Worm (Caenorhabditis elegans) whole organism, young adult: ENCODE data around the gene grl-20.

Source experiments
- B0019.2 ChIP-seq: fragments of 200-800 bp; sonication (Bioruptor generic); conservative IDR thresholded peaks from 2 replicates; pipeline ENCODE4 v1.3.6; 2022; ENCODE audit warnings: missing genetic modification reagents, missing genetic modification characterization, missing compliant biosample characterization
- B0261.1 ChIP-seq: sonication (generic microtip); optimal IDR thresholded peaks from 2 replicates; lab custom pipeline; 2016; ENCODE audit warnings: mild to moderate bottlenecking, missing genetic modification characterization, moderate library complexity, missing compliant biosample characterization
- C06A6.2 ChIP-seq: fragments of 200-800 bp; sonication (Bioruptor generic); conservative IDR thresholded peaks from 2 replicates; pipeline ENCODE4 v1.3.6; 2022; ENCODE audit warnings: missing genetic modification characterization, missing compliant biosample characterization
- F10E7.11 ChIP-seq: sonication (generic microtip); optimal IDR thresholded peaks from 2 replicates; lab custom pipeline; 2017; ENCODE audit warnings: mild to moderate bottlenecking, missing genetic modification characterization, moderate library complexity, missing compliant biosample characterization
- F33H1.4 ChIP-seq: fragments of 200-800 bp; sonication (Bioruptor generic); IDR thresholded peaks from 2 replicates; pipeline ENCODE4 v1.3.6; 2022; ENCODE audit warnings: missing genetic modification reagents, missing genetic modification characterization, missing compliant biosample characterization
- F39B2.1 ChIP-seq: fragments of 200-800 bp; sonication (Bioruptor generic); IDR thresholded peaks from 2 replicates; pipeline ENCODE4 v1.3.6; 2022; ENCODE audit warnings: missing genetic modification reagents, missing genetic modification characterization, missing compliant biosample characterization
- F55B11.4 ChIP-seq: sonication (generic microtip); optimal IDR thresholded peaks from 2 replicates; lab custom pipeline; 2016; ENCODE audit warnings: missing compliant biosample characterization, missing genetic modification characterization, borderline replicate concordance; ENCODE audit not compliant: insufficient read depth
- T26A5.8 ChIP-seq: sonication (generic microtip); optimal IDR thresholded peaks from 2 replicates; lab custom pipeline; 2016; ENCODE audit warnings: missing genetic modification characterization, missing compliant biosample characterization
- Y79H2A.3 ChIP-seq: fragments of 200-800 bp; sonication (Bioruptor generic); conservative IDR thresholded peaks from 2 replicates; pipeline ENCODE4 v1.3.6; 2022; ENCODE audit warnings: missing genetic modification reagents, missing genetic modification characterization, missing compliant biosample characterization
- ZK185.1 ChIP-seq: sonication (generic microtip); optimal IDR thresholded peaks from 2 replicates; lab custom pipeline; 2016; ENCODE audit warnings: mild to moderate bottlenecking, missing genetic modification characterization, missing compliant biosample characterization; ENCODE audit not compliant: poor library complexity, severe bottlenecking
- aptf-2 ChIP-seq: fragments of 200-800 bp; sonication (Bioruptor generic); conservative IDR thresholded peaks from 2 replicates; pipeline ENCODE4 v1.3.6; 2022; ENCODE audit warnings: missing genetic modification reagents, missing genetic modification characterization, missing compliant biosample characterization
- aptf-3 ChIP-seq: fragments of 200-800 bp; sonication (Bioruptor generic); IDR thresholded peaks from 2 replicates; pipeline ENCODE4 v1.3.6; 2022; ENCODE audit warnings: missing genetic modification characterization, missing compliant biosample characterization
- attf-3 ChIP-seq: fragments of 200-800 bp; sonication (Bioruptor generic); conservative IDR thresholded peaks from 2 replicates; pipeline ENCODE4 v1.3.6; 2022; ENCODE audit warnings: missing genetic modification reagents, missing genetic modification characterization, missing compliant biosample characterization
- bed-2 ChIP-seq: fragments of 200-800 bp; sonication (Bioruptor generic); IDR thresholded peaks from 2 replicates; pipeline ENCODE4 v1.3.6; 2022; ENCODE audit warnings: missing genetic modification reagents, missing genetic modification characterization, missing compliant biosample characterization
- cebp-1 ChIP-seq, 2 experiments: fragments of 200-800 bp in 1 of 2; sonication (Bioruptor generic) in 1 of 2; sonication (generic microtip) in 1 of 2; IDR thresholded peaks in 1 of 2; optimal IDR thresholded peaks in 1 of 2; 2 replicates each; pipeline versions ENCODE4 v1.3.6 to Lab custom; 2017 to 2022; ENCODE audit warnings: missing compliant biosample characterization in 2 of 2, missing genetic modification characterization in 2 of 2, mild to moderate bottlenecking in 1 of 2, missing genetic modification reagents in 1 of 2, moderate library complexity in 1 of 2
- cebp-2 ChIP-seq: fragments of 200-800 bp; sonication (Bioruptor generic); IDR thresholded peaks from 2 replicates; pipeline ENCODE4 v1.3.6; 2022; ENCODE audit warnings: missing genetic modification characterization, missing compliant biosample characterization
- ceh-40 ChIP-seq: fragments of 200-800 bp; sonication (Bioruptor generic); IDR thresholded peaks from 2 replicates; pipeline ENCODE4 v1.3.6; 2022; ENCODE audit warnings: missing genetic modification characterization, missing compliant biosample characterization
- ceh-58 ChIP-seq: fragments of 200-800 bp; sonication (Bioruptor generic); IDR thresholded peaks from 2 replicates; pipeline ENCODE4 v1.3.6; 2022; ENCODE audit warnings: missing genetic modification characterization, missing compliant biosample characterization
- chd-7 ChIP-seq: sonication (generic microtip); optimal IDR thresholded peaks from 2 replicates; lab custom pipeline; 2016; ENCODE audit warnings: mild to moderate bottlenecking, missing genetic modification characterization, moderate library complexity, missing compliant biosample characterization
- dpff-1 ChIP-seq: sonication (generic microtip); optimal IDR thresholded peaks from 2 replicates; lab custom pipeline; 2017; ENCODE audit warnings: mild to moderate bottlenecking, missing genetic modification characterization, missing compliant biosample characterization
- egl-18 ChIP-seq: fragments of 200-800 bp; sonication (Bioruptor generic); IDR thresholded peaks from 2 replicates; pipeline ENCODE4 v1.3.6; 2022; ENCODE audit warnings: missing genetic modification reagents, missing genetic modification characterization, missing compliant biosample characterization
- egrh-3 ChIP-seq: fragments of 200-800 bp; sonication (Bioruptor generic); IDR thresholded peaks from 2 replicates; pipeline ENCODE4 v1.3.6; 2022; ENCODE audit warnings: missing genetic modification reagents, missing genetic modification characterization, missing compliant biosample characterization
- ets-4 ChIP-seq: fragments of 200-800 bp; sonication (Bioruptor generic); optimal IDR thresholded peaks from 2 replicates; lab custom pipeline; 2018; ENCODE audit warnings: mild to moderate bottlenecking, missing genetic modification characterization, missing compliant biosample characterization
- hmg-20 ChIP-seq: fragments of 200-800 bp; sonication (Bioruptor generic); IDR thresholded peaks from 2 replicates; pipeline ENCODE4 v1.3.6; 2022; ENCODE audit warnings: missing genetic modification reagents, missing genetic modification characterization, missing compliant biosample characterization
- let-526 ChIP-seq: fragments of 200-800 bp; sonication (Bioruptor generic); IDR thresholded peaks from 2 replicates; pipeline ENCODE4 v1.3.6; 2022; ENCODE audit warnings: missing genetic modification reagents, missing genetic modification characterization, missing compliant biosample characterization
- lin-26 ChIP-seq: fragments of 200-800 bp; sonication (Bioruptor generic); IDR thresholded peaks from 2 replicates; pipeline ENCODE4 v1.3.6; 2022; ENCODE audit warnings: missing genetic modification reagents, missing genetic modification characterization, missing compliant biosample characterization
- lin-40 ChIP-seq: sonication (generic microtip); optimal IDR thresholded peaks from 2 replicates; lab custom pipeline; 2016; ENCODE audit warnings: missing genetic modification characterization, mild to moderate bottlenecking, missing compliant biosample characterization, missing genotype, missing genetic modification reagents
- lin-54 ChIP-seq: fragments of 200-800 bp; sonication (Bioruptor generic); optimal IDR thresholded peaks from 2 replicates; lab custom pipeline; 2018; ENCODE audit warnings: mild to moderate bottlenecking, missing genetic modification characterization, missing compliant biosample characterization
- lsl-1 ChIP-seq: fragments of 200-800 bp; sonication (Bioruptor generic); optimal IDR thresholded peaks from 2 replicates; lab custom pipeline; 2018; ENCODE audit warnings: mild to moderate bottlenecking, missing genetic modification characterization, moderate library complexity, missing compliant biosample characterization
- lsy-27 ChIP-seq: sonication (generic microtip); optimal IDR thresholded peaks from 2 replicates; lab custom pipeline; 2017; ENCODE audit warnings: missing genetic modification characterization, mild to moderate bottlenecking, missing compliant biosample characterization, antibody characterized with exemption, missing genotype, borderline replicate concordance; ENCODE audit not compliant: insufficient read depth
- mel-28 ChIP-seq: sonication (generic microtip); optimal IDR thresholded peaks from 2 replicates; lab custom pipeline; 2016; ENCODE audit warnings: borderline replicate concordance, mild to moderate bottlenecking, missing genetic modification characterization, missing compliant biosample characterization
- nfyb-1 ChIP-seq: fragments of 200-800 bp; sonication (Bioruptor generic); IDR thresholded peaks from 2 replicates; pipeline ENCODE4 v1.3.6; 2022; ENCODE audit warnings: missing genetic modification reagents, missing genetic modification characterization, missing compliant biosample characterization
- nhr-120 ChIP-seq: fragments of 200-800 bp; sonication (Bioruptor generic); IDR thresholded peaks from 2 replicates; pipeline ENCODE4 v1.3.6; 2022; ENCODE audit warnings: missing genetic modification characterization, missing compliant biosample characterization
- nhr-80 ChIP-seq: sonication (generic microtip); optimal IDR thresholded peaks from 2 replicates; lab custom pipeline; 2016; ENCODE audit warnings: missing genetic modification characterization, missing compliant biosample characterization
- rcor-1 ChIP-seq: fragments of 200-800 bp; sonication (Bioruptor generic); IDR thresholded peaks from 2 replicates; pipeline ENCODE4 v1.3.6; 2022; ENCODE audit warnings: missing genetic modification reagents, missing genetic modification characterization, missing compliant biosample characterization
- rpc-1 ChIP-seq, 2 experiments: fragments of 150-350 bp in 1 of 2; sonication (generic microtip) in 1 of 2; optimal IDR thresholded peaks; 2 replicates each; lab custom pipeline; 2014 to 2018; ENCODE audit warnings: missing biosample characterization in 1 of 2, missing genetic modification characterization in 1 of 2, missing genetic modification reagents in 1 of 2, missing genotype in 1 of 2
- sdz-38 ChIP-seq: sonication (generic microtip); optimal IDR thresholded peaks from 2 replicates; lab custom pipeline; 2016; ENCODE audit warnings: missing genotype, missing genetic modification characterization, missing compliant biosample characterization
- tbx-9 ChIP-seq: sonication (generic microtip); optimal IDR thresholded peaks from 2 replicates; lab custom pipeline; 2016; ENCODE audit warnings: borderline replicate concordance, missing genetic modification characterization, inconsistent platforms, missing compliant biosample characterization
- zfh-2 ChIP-seq: fragments of 200-800 bp; sonication (Bioruptor generic); conservative IDR thresholded peaks from 2 replicates; pipeline ENCODE4 v1.3.6; 2022; ENCODE audit warnings: missing genetic modification reagents, missing genetic modification characterization, missing compliant biosample characterization
- ztf-25 ChIP-seq: fragments of 200-800 bp; sonication (Bioruptor generic); IDR thresholded peaks from 2 replicates; pipeline ENCODE4 v1.3.6; 2022; ENCODE audit warnings: missing genetic modification reagents, missing genetic modification characterization, missing compliant biosample characterization
- ztf-3 ChIP-seq: fragments of 200-800 bp; sonication (Bioruptor generic); optimal IDR thresholded peaks from 2 replicates; lab custom pipeline; 2018; ENCODE audit warnings: mild to moderate bottlenecking, missing genetic modification characterization, missing compliant biosample characterization

The grl-20 gene

ce11 chrIV:2111300-2111874, 17.3 kb downstream of the grl-20 start, which contains the start of gene che-6 (continued):
- TF ChIP-seq B0261.1, result no peak
- TF ChIP-seq attf-3, result no peak
- no peak for TF ChIP-seq bed-2 (GFP tag; lab: Robert Waterston, UW)
- no peak for TF ChIP-seq aptf-2 (GFP tag; lab: Robert Waterston, UW)
- peak; percentile 72 for TF ChIP-seq nfyb-1 (GFP tag; lab: Robert Waterston, UW)
- TF ChIP-seq B0019.2 (GFP tag; lab: Robert Waterston, UW), result no peak
- no peak for TF ChIP-seq let-526 (GFP tag; lab: Robert Waterston, UW)
- no peak for TF ChIP-seq lin-40
- no peak for TF ChIP-seq lin-26 (GFP tag; lab: Robert Waterston, UW)
- TF ChIP-seq ZK185.1 (tag; lab: Kevin White, UChicago), result no peak
- no peak for TF ChIP-seq chd-7 (tag; lab: Kevin White, UChicago)
- no peak for TF ChIP-seq rpc-1 (optimal IDR thresholded peaks at IDR 0.05; lab: Kevin White, UChicago)
- TF ChIP-seq rpc-1 (tag; optimal IDR thresholded peaks at IDR 0.05; lab: Kevin White, UChicago), result no peak
- TF ChIP-seq lin-54 (GFP tag; lab: Kevin White, UChicago), result peak; percentile 16
- TF ChIP-seq hmg-20 (GFP tag; lab: Robert Waterston, UW), result no peak
- no peak for TF ChIP-seq ztf-25
- TF ChIP-seq ztf-3 (GFP tag; lab: Kevin White, UChicago), result no peak
- TF ChIP-seq Y79H2A.3, result no peak
- no peak for TF ChIP-seq egl-18 (GFP tag; lab: Robert Waterston, UW)
- TF ChIP-seq dpff-1 (tag; lab: Kevin White, UChicago), result no peak
- no peak for TF ChIP-seq egrh-3 (GFP tag; lab: Robert Waterston, UW)
- TF ChIP-seq C06A6.2 (GFP tag; lab: Robert Waterston, UW), result no peak
- TF ChIP-seq aptf-3 (GFP tag; lab: Robert Waterston, UW), result 0 out of 2 replicates have a peak, but pooled peaks have one; percentile 24
- TF ChIP-seq F10E7.11 (tag; lab: Kevin White, UChicago), result no peak
- no peak for TF ChIP-seq sdz-38
- TF ChIP-seq nhr-80, result peak; percentile 37
- TF ChIP-seq rcor-1 (GFP tag; lab: Robert Waterston, UW), result no peak; the same call in 1 of the 2 replicates
- TF ChIP-seq mel-28 (tag; lab: Kevin White, UChicago), result no peak
- TF ChIP-seq lsl-1 (GFP tag; lab: Kevin White, UChicago), result no peak

DNA sequence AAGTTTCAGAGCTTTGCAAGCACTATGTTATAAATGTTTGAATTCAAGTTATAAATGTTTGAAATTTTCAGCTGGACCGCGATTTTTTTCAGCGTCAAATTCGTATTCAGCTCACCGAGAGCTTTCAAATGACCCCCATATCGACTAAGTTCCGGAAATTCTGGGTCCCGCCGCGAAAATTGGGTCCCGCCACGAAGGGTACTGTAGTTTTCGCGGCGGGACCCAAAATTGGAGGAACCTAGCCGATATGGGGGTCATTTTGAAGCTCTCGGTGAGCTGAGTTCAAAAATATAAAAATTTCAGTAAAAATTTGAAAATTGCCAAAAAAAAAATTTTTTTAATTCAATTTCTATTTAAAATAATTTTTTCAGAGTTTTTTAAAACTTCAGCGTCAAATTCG, 22.0 kb downstream of the grl-20 start:
- TF ChIP-seq nhr-120 (GFP tag; lab: Robert Waterston, UW) (0 out of 2 replicates have a peak, but pooled peaks have one; percentile 51), F39B2.1 (GFP tag; lab: Robert Waterston, UW) (0 out of 2 replicates have a peak, but pooled peaks have one; percentile 18), ets-4 (GFP tag; lab: Kevin White, UChicago) (no peak), F33H1.4 (GFP tag; lab: Robert Waterston, UW) (peak; percentile 42), cebp-2 (GFP tag; lab: Robert Waterston, UW) (0 out of 2 replicates have a peak, but pooled peaks have one; percentile 70), F55B11.4 (tag; lab: Kevin White, UChicago) (no peak)

ce11 chrIV:2102793-2103192, 25.9 kb downstream of the grl-20 start, which contains the start of gene C23H5.15:
C23H5.15 (minus strand) TSS chrIV:2102893.
- TF ChIP-seq zfh-2 (GFP tag; lab: Robert Waterston, UW) (no peak), rpc-1 (optimal IDR thresholded peaks at IDR 0.05; lab: Kevin White, UChicago) (no peak), rpc-1 (tag; optimal IDR thresholded peaks at IDR 0.05; lab: Kevin White, UChicago) (no peak), tbx-9 (tag; lab: Kevin White, UChicago) (no peak), egl-18 (GFP tag; lab: Robert Waterston, UW) (no peak), lsy-27 (tag; lab: Kevin White, UChicago) (no peak), cebp-1 (GFP tag; IDR thresholded peaks at IDR 0.05; lab: Robert Waterston, UW) (no peak), cebp-1 (tag; optimal IDR thresholded peaks at IDR 0.05; lab: Kevin White, UChicago) (no peak), ztf-25 (no peak), ceh-58 (GFP tag; lab: Robert Waterston, UW) (no peak), ceh-40 (GFP tag; lab: Robert Waterston, UW) (no peak), T26A5.8 (tag; lab: Kevin White, UChicago) (no peak)
